Worm (Caenorhabditis elegans) whole organism, L2 larva: Measurements from ENCODE around the gene ugt-59.

Experiments
- C34F6.9 ChIP-seq: fragments of 150-350 bp; optimal IDR thresholded peaks from 2 replicates; lab custom pipeline; 2014; ENCODE audit warnings: missing biosample characterization, missing genetic modification characterization
- F13H6.1 ChIP-seq: sonication (generic microtip); optimal IDR thresholded peaks from 2 replicates; lab custom pipeline; 2016; ENCODE audit warnings: missing genetic modification characterization, missing compliant biosample characterization
- R02D3.7 ChIP-seq: fragments of 150-350 bp; optimal IDR thresholded peaks from 2 replicates; lab custom pipeline; 2014; ENCODE audit warnings: missing biosample characterization, missing genetic modification characterization
- ZK546.5 ChIP-seq: sonication (generic microtip); optimal IDR thresholded peaks from 2 replicates; lab custom pipeline; 2017; ENCODE audit warnings: missing biosample characterization, missing genetic modification characterization
- alr-1 ChIP-seq: fragments of 150-350 bp; optimal IDR thresholded peaks from 2 replicates; lab custom pipeline; 2014; ENCODE audit warnings: missing biosample characterization, missing genetic modification characterization
- aly-2 ChIP-seq: fragments of 150-350 bp; optimal IDR thresholded peaks from 2 replicates; lab custom pipeline; 2014; ENCODE audit warnings: missing biosample characterization, missing genetic modification characterization
- ama-1 ChIP-seq: fragments of 150-350 bp; optimal IDR thresholded peaks from 2 replicates; lab custom pipeline; 2018; ENCODE audit warnings: inconsistent platforms
- ceh-16 ChIP-seq: fragments of 150-350 bp; optimal IDR thresholded peaks from 2 replicates; lab custom pipeline; 2014; ENCODE audit warnings: missing biosample characterization, missing genetic modification characterization
- ceh-82 ChIP-seq: fragments of 150-350 bp; optimal IDR thresholded peaks from 2 replicates; lab custom pipeline; 2014; ENCODE audit warnings: missing biosample characterization, missing genetic modification characterization
- crh-2 ChIP-seq: sonication (generic microtip); optimal IDR thresholded peaks from 2 replicates; lab custom pipeline; 2017; ENCODE audit warnings: missing biosample characterization, missing genetic modification characterization
- dmd-4 ChIP-seq: sonication (generic microtip); optimal IDR thresholded peaks from 2 replicates; lab custom pipeline; 2017; ENCODE audit warnings: missing biosample characterization, missing genetic modification characterization
- egl-27 ChIP-seq: sonication (generic microtip); optimal IDR thresholded peaks from 3 replicates; lab custom pipeline; 2017; ENCODE audit warnings: missing biosample characterization, missing genetic modification reagents, missing genetic modification characterization
- elt-3 ChIP-seq: sonication (generic microtip); optimal IDR thresholded peaks from 2 replicates; lab custom pipeline; 2017; ENCODE audit warnings: missing biosample characterization, missing genetic modification characterization
- fos-1 ChIP-seq: fragments of 150-350 bp; optimal IDR thresholded peaks from 2 replicates; lab custom pipeline; 2014; ENCODE audit warnings: missing biosample characterization, missing genetic modification characterization
- gmeb-1 ChIP-seq: fragments of 150-350 bp; optimal IDR thresholded peaks from 2 replicates; lab custom pipeline; 2014; ENCODE audit warnings: missing biosample characterization, missing genetic modification characterization
- lin-13 ChIP-seq: fragments of 150-350 bp; optimal IDR thresholded peaks from 2 replicates; lab custom pipeline; 2014; ENCODE audit warnings: missing biosample characterization, missing genetic modification reagents, missing genetic modification characterization
- lin-39 ChIP-seq: fragments of 150-350 bp; optimal IDR thresholded peaks from 2 replicates; lab custom pipeline; 2014; ENCODE audit warnings: missing biosample characterization, missing genetic modification reagents, missing genetic modification characterization
- lsy-2 ChIP-seq, 2 experiments: fragments of 150-350 bp in 1 of 2; sonication (generic microtip) in 1 of 2; optimal IDR thresholded peaks; 2 replicates each; lab custom pipeline; 2014 to 2017; ENCODE audit warnings: missing biosample characterization in 2 of 2, missing genetic modification characterization in 2 of 2
- mab-5 ChIP-seq: fragments of 150-350 bp; optimal IDR thresholded peaks from 2 replicates; lab custom pipeline; 2014; ENCODE audit warnings: missing biosample characterization, missing genetic modification characterization
- mdl-1 ChIP-seq, 2 experiments: fragments of 150-350 bp in 1 of 2; sonication (generic microtip) in 1 of 2; optimal IDR thresholded peaks; 2 replicates each; lab custom pipeline; 2017; ENCODE audit warnings: missing biosample characterization in 2 of 2, missing genetic modification characterization in 2 of 2
- nhr-11 ChIP-seq: fragments of 150-350 bp; optimal IDR thresholded peaks from 2 replicates; lab custom pipeline; 2014; ENCODE audit warnings: missing biosample characterization, missing genetic modification characterization
- nhr-12 ChIP-seq: fragments of 150-350 bp; optimal IDR thresholded peaks from 2 replicates; lab custom pipeline; 2014; ENCODE audit warnings: missing biosample characterization, missing genetic modification characterization
- nhr-129 ChIP-seq: fragments of 150-350 bp; optimal IDR thresholded peaks from 2 replicates; lab custom pipeline; 2014; ENCODE audit warnings: missing biosample characterization, missing genetic modification characterization
- nhr-21 ChIP-seq: fragments of 150-350 bp; optimal IDR thresholded peaks from 2 replicates; lab custom pipeline; 2014; ENCODE audit warnings: missing biosample characterization, missing genetic modification characterization
- nhr-23 ChIP-seq: fragments of 150-350 bp; optimal IDR thresholded peaks from 2 replicates; lab custom pipeline; 2014; ENCODE audit warnings: missing biosample characterization, missing genetic modification reagents, missing genetic modification characterization
- nhr-237 ChIP-seq: fragments of 150-350 bp; optimal IDR thresholded peaks from 2 replicates; lab custom pipeline; 2014; ENCODE audit warnings: missing biosample characterization, missing genetic modification characterization
- nhr-25 ChIP-seq: fragments of 150-350 bp; sonication (generic microtip); optimal IDR thresholded peaks from 3 replicates; lab custom pipeline; 2014; ENCODE audit warnings: missing biosample characterization, missing genetic modification characterization
- nhr-6 ChIP-seq: fragments of 150-350 bp; optimal IDR thresholded peaks from 2 replicates; lab custom pipeline; 2014; ENCODE audit warnings: missing biosample characterization, missing genetic modification characterization
- nhr-77 ChIP-seq: fragments of 150-350 bp; optimal IDR thresholded peaks from 2 replicates; lab custom pipeline; 2014; ENCODE audit warnings: missing biosample characterization, missing genetic modification characterization
- peb-1 ChIP-seq: fragments of 150-350 bp; optimal IDR thresholded peaks from 2 replicates; lab custom pipeline; 2014; ENCODE audit warnings: missing biosample characterization, missing genetic modification characterization
- sem-4 ChIP-seq: fragments of 150-350 bp; optimal IDR thresholded peaks from 2 replicates; lab custom pipeline; 2014; ENCODE audit warnings: missing biosample characterization, missing genetic modification reagents, missing genetic modification characterization
- skn-1 ChIP-seq: sonication (generic microtip); optimal IDR thresholded peaks from 2 replicates; lab custom pipeline; 2017; ENCODE audit warnings: missing biosample characterization, missing genetic modification characterization
- sma-3 ChIP-seq: sonication (generic microtip); optimal IDR thresholded peaks from 2 replicates; lab custom pipeline; 2016; ENCODE audit warnings: missing genetic modification reagents, missing genetic modification characterization, missing compliant biosample characterization
- sma-9 ChIP-seq, 2 experiments: fragments of 150-350 bp in 1 of 2; sonication (generic microtip) in 1 of 2; optimal IDR thresholded peaks; 2 replicates each; lab custom pipeline; 2014 to 2016; ENCODE audit warnings: missing genetic modification characterization in 2 of 2, mild to moderate bottlenecking in 1 of 2, missing biosample characterization in 1 of 2, missing compliant biosample characterization in 1 of 2, missing genetic modification reagents in 1 of 2, moderate library complexity in 1 of 2
- snpc-4 ChIP-seq: fragments of 150-350 bp; optimal IDR thresholded peaks from 2 replicates; lab custom pipeline; 2014; ENCODE audit warnings: missing biosample characterization, missing genetic modification characterization
- unc-39 ChIP-seq: fragments of 150-350 bp; optimal IDR thresholded peaks from 2 replicates; lab custom pipeline; 2014; ENCODE audit warnings: missing biosample characterization, missing genetic modification characterization
- unc-55 ChIP-seq: fragments of 150-350 bp; sonication (generic microtip); optimal IDR thresholded peaks from 3 replicates; lab custom pipeline; 2014; ENCODE audit warnings: missing biosample characterization, missing genetic modification reagents, missing genetic modification characterization
- unc-62 ChIP-seq: fragments of 150-350 bp; optimal IDR thresholded peaks from 2 replicates; lab custom pipeline; 2014; ENCODE audit warnings: missing biosample characterization, missing genetic modification reagents, missing genetic modification characterization
- zag-1 ChIP-seq: fragments of 150-350 bp; optimal IDR thresholded peaks from 2 replicates; lab custom pipeline; 2014; ENCODE audit warnings: missing biosample characterization, missing genetic modification characterization
- ztf-11 ChIP-seq: sonication (generic microtip); optimal IDR thresholded peaks from 2 replicates; lab custom pipeline; 2017; ENCODE audit warnings: missing biosample characterization, missing genetic modification characterization
- ztf-4 ChIP-seq: fragments of 150-350 bp; optimal IDR thresholded peaks from 2 replicates; lab custom pipeline; 2014; ENCODE audit warnings: missing biosample characterization, missing genetic modification characterization

ugt-59 gene

ce11 chrIV:10357842-10358241 lies 2.6 kb upstream of the ugt-59 start, which contains the start of gene gkow-1:
Gene gkow-1 (plus strand): TSS chrIV:10358142.
- TF ChIP-seq C34F6.9 = peak; percentile 33
- TF ChIP-seq crh-2 = peak; percentile 7
- TF ChIP-seq unc-62 (GFP tag; lab: Kevin White, UChicago) = no peak
- peak; percentile 39 for TF ChIP-seq unc-55

- peak in 1 of 2 experiments; percentile 69 for TF ChIP-seq lsy-2 (tag; optimal IDR thresholded peaks at IDR 0.05; lab: Kevin White, UChicago)
- TF ChIP-seq zag-1 (tag; lab: Kevin White, UChicago) = no peak
- TF ChIP-seq ztf-11 = no peak
- TF ChIP-seq nhr-77 (tag; lab: Kevin White, UChicago) = no peak
- TF ChIP-seq ceh-82 (tag; lab: Kevin White, UChicago) = no peak
- TF ChIP-seq nhr-23 (tag; lab: Kevin White, UChicago) = no peak
- peak; percentile 29 for TF ChIP-seq nhr-25 (tag; lab: Kevin White, UChicago)
- TF ChIP-seq mdl-1 (tag; optimal IDR thresholded peaks at IDR 0.05; lab: Kevin White, UChicago) = no peak
- no peak for TF ChIP-seq alr-1 (tag; lab: Kevin White, UChicago)
- no peak for TF ChIP-seq nhr-237 (tag; lab: Kevin White, UChicago)
- no peak for TF ChIP-seq lin-13 (GFP tag; lab: Kevin White, UChicago)
- no peak for TF ChIP-seq nhr-11 (tag; lab: Kevin White, UChicago)
- no peak for TF ChIP-seq elt-3
- TF ChIP-seq dmd-4 (tag; lab: Kevin White, UChicago) = no peak
- TF ChIP-seq ama-1 (lab: Kevin White, UChicago) = no peak
- TF ChIP-seq C34F6.9 = peak; percentile 64
- no peak for TF ChIP-seq unc-39 (tag; lab: Kevin White, UChicago)
- TF ChIP-seq peb-1 (tag; lab: Kevin White, UChicago) = no peak
- no peak for TF ChIP-seq aly-2 (tag; lab: Kevin White, UChicago)
- TF ChIP-seq sem-4 (tag; lab: Kevin White, UChicago) = no peak
- no peak for TF ChIP-seq nhr-6 (tag; lab: Kevin White, UChicago)
- TF ChIP-seq egl-27 (tag; lab: Kevin White, UChicago) = no peak
- no peak for TF ChIP-seq nhr-21 (tag; lab: Kevin White, UChicago)
- TF ChIP-seq R02D3.7 (tag; lab: Kevin White, UChicago) = no peak
- TF ChIP-seq sma-9 (GFP tag; optimal IDR thresholded peaks at IDR 0.05; lab: Kevin White, UChicago) = peak; percentile 53
- no peak for TF ChIP-seq sma-9 (tag; optimal IDR thresholded peaks at IDR 0.05; lab: Kevin White, UChicago)
- no peak for TF ChIP-seq skn-1 (tag; lab: Kevin White, UChicago)
- TF ChIP-seq mab-5 = no peak
- peak; percentile 49 for TF ChIP-seq sma-3 (GFP tag; lab: Kevin White, UChicago)
- no peak for TF ChIP-seq ZK546.5 (tag; lab: Kevin White, UChicago)
- peak; percentile 67 for TF ChIP-seq gmeb-1 (tag; lab: Kevin White, UChicago)
- no peak for TF ChIP-seq lin-39 (tag; lab: Kevin White, UChicago)
- peak; percentile 54 for TF ChIP-seq nhr-129 (tag; lab: Kevin White, UChicago)
- TF ChIP-seq ztf-4 (tag; lab: Kevin White, UChicago) = no peak
- TF ChIP-seq unc-55 = peak; percentile 54
- TF ChIP-seq crh-2 = peak; percentile 83
- TF ChIP-seq F13H6.1 (tag; lab: Kevin White, UChicago) = peak; percentile 40
- no peak for TF ChIP-seq fos-1 (tag; lab: Kevin White, UChicago)
- no peak for TF ChIP-seq nhr-12 (tag; lab: Kevin White, UChicago)
- TF ChIP-seq unc-62 (GFP tag; lab: Kevin White, UChicago) = no peak
- TF ChIP-seq snpc-4 (tag; lab: Kevin White, UChicago) = no peak
- no peak for TF ChIP-seq ceh-16 (tag; lab: Kevin White, UChicago)
- TF ChIP-seq, all 48 proteins: peak for 10
Measured at ce11 chrIV:10366018-10366417, 5.6 kb downstream of the ugt-59 start, which contains the start of gene sir-2.1. Gene sir-2.1 (minus strand): TSS chrIV:10366229.

- peak; percentile 58 for TF ChIP-seq unc-55
- no peak for TF ChIP-seq ceh-82 (tag; lab: Kevin White, UChicago)
- TF ChIP-seq R02D3.7 (tag; lab: Kevin White, UChicago) = no peak
- peak in 1 of 2 experiments; percentile 62 for TF ChIP-seq lsy-2 (tag; optimal IDR thresholded peaks at IDR 0.05; lab: Kevin White, UChicago)
- no peak for TF ChIP-seq nhr-12 (tag; lab: Kevin White, UChicago)
- TF ChIP-seq C34F6.9 = peak; percentile 53
Measured at ce11 chrIV:10367740-10368246, 7.4 kb downstream of the ugt-59 start, which contains the start of gene pges-2. Gene pges-2 (minus strand): TSS chrIV:10367790.
